Worm (Caenorhabditis elegans): ENCODE measurements around the gene F58B3.6.

F58B3.6 gene

DNA sequence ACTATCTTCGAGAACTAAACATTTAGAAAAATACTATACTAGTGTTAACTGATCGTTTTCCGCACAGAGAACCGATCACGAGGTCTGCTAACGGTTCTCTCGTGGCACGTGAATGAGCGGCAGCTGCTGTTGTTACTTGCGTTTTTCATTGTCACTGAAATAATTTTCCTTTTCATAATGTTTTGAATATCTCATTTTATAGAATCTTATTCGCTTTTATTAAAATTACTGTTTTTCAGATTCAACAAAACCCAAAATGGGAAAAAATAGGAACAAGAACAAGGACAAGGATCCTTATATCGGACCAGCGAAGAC is at the start of gene F58B3.6:
Gene F58B3.6 (plus strand): TSS at position 240 of the 315 bp plus-strand sequence.
- TF ChIP-seq ztf-29 (GFP tag; IDR thresholded peaks at IDR 0.05) (no peak), flt-1 (GFP tag; IDR thresholded peaks at IDR 0.05) (no peak), ztf-23 (GFP tag; IDR thresholded peaks at IDR 0.05) (no peak), T22C8.4 (GFP tag; IDR thresholded peaks at IDR 0.05) (no peak), ref-1 (GFP tag; conservative IDR thresholded peaks at IDR 0.05) (no peak), klf-2 (GFP tag; conservative IDR thresholded peaks at IDR 0.05) (no peak), med-1 (GFP tag; optimal IDR thresholded peaks at IDR 0.05; ENCODE audit: insufficient read depth) (no peak), tab-1 (GFP tag; IDR thresholded peaks at IDR 0.05) (no peak)

- TF ChIP-seq flt-1 (GFP tag; IDR thresholded peaks at IDR 0.05) (no peak), med-1 (GFP tag; optimal IDR thresholded peaks at IDR 0.05; ENCODE audit: insufficient read depth) (no peak), T22C8.4 (GFP tag; IDR thresholded peaks at IDR 0.05) (no peak), klf-2 (GFP tag; conservative IDR thresholded peaks at IDR 0.05) (no peak), ref-1 (GFP tag; conservative IDR thresholded peaks at IDR 0.05) (no peak), ztf-29 (GFP tag; IDR thresholded peaks at IDR 0.05) (no peak), cog-1 (tag; optimal IDR thresholded peaks at IDR 0.05) (no peak), ztf-23 (GFP tag; IDR thresholded peaks at IDR 0.05) (no peak), tab-1 (GFP tag; IDR thresholded peaks at IDR 0.05) (no peak)
Measured at ce11 chrIV:11592165-11592564, 44.3 kb upstream of the F58B3.6 start, which contains the start of gene spe-36. Gene spe-36, minus strand, starts transcription at chrIV:11592265.

- TF ChIP-seq flt-1 (GFP tag; IDR thresholded peaks at IDR 0.05): peak; percentile 72; the same call in 1 of the 2 replicates
- TF ChIP-seq klf-2 (GFP tag; conservative IDR thresholded peaks at IDR 0.05): 0 out of 2 replicates have a peak, but pooled peaks have one; percentile 18
- no peak for TF ChIP-seq tab-1 (GFP tag; IDR thresholded peaks at IDR 0.05)
Measured at ce11 chrIV:11592820-11593219, 43.6 kb upstream of the F58B3.6 start.

- TF ChIP-seq ref-1 (GFP tag; conservative IDR thresholded peaks at IDR 0.05) (no peak), cog-1 (tag; optimal IDR thresholded peaks at IDR 0.05) (peak; percentile 83), ztf-23 (GFP tag; IDR thresholded peaks at IDR 0.05) (no peak), ztf-29 (GFP tag; IDR thresholded peaks at IDR 0.05) (no peak; the same call in 1 of the 2 replicates), med-1 (GFP tag; optimal IDR thresholded peaks at IDR 0.05; ENCODE audit: insufficient read depth) (no peak), T22C8.4 (GFP tag; IDR thresholded peaks at IDR 0.05) (peak; percentile 86), tab-1 (GFP tag; IDR thresholded peaks at IDR 0.05) (no peak), klf-2 (GFP tag; conservative IDR thresholded peaks at IDR 0.05) (no peak), flt-1 (GFP tag; IDR thresholded peaks at IDR 0.05) (peak; percentile 57)
Measured at ce11 chrIV:11593415-11594190, 42.8 kb upstream of the F58B3.6 start, which contains the start of gene F40F11.3. Gene F40F11.3, minus strand, starts transcription at chrIV:11594003.

DNA sequence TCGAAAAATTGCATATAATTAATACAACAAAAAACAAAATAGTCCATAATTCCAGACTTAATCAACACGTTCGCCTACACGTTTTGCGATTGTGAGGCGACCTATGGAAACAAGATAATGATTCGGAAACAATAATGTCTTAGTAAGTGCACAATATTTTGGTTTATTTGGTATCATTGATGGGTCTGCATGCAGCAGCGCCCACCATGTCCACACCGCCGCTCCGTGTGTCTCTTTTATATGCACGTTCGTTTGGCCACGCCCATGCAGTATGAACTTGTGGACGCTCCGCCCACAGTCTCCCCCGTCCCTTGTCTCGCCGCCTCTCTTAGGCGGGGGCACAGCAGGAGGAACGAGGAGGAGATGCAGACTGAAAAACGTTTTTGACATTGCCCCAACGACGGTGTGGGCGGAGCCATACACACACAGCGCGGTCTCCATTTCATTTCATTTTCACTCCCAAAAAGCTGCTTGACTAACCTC is 42.2 kb upstream of the F58B3.6 start, which contains the start of gene mig-38:
Gene mig-38 (plus strand): TSS at position 54 of the 483 bp plus-strand sequence.
- no peak for TF ChIP-seq cog-1 (tag; optimal IDR thresholded peaks at IDR 0.05)
- TF ChIP-seq klf-2 (GFP tag; conservative IDR thresholded peaks at IDR 0.05): no peak
- TF ChIP-seq ztf-29 (GFP tag; IDR thresholded peaks at IDR 0.05): no peak
- TF ChIP-seq T22C8.4 (GFP tag; IDR thresholded peaks at IDR 0.05): no peak
- TF ChIP-seq flt-1 (GFP tag; IDR thresholded peaks at IDR 0.05): no peak
- TF ChIP-seq ztf-23 (GFP tag; IDR thresholded peaks at IDR 0.05): no peak
- TF ChIP-seq ref-1 (GFP tag; conservative IDR thresholded peaks at IDR 0.05): no peak
- no peak for TF ChIP-seq tab-1 (GFP tag; IDR thresholded peaks at IDR 0.05)
- no peak for TF ChIP-seq med-1 (GFP tag; optimal IDR thresholded peaks at IDR 0.05; ENCODE audit: insufficient read depth)

ce11 chrIV:11597079-11597478 is 39.4 kb upstream of the F58B3.6 start:
- TF ChIP-seq flt-1 (GFP tag; IDR thresholded peaks at IDR 0.05) (no peak), ztf-23 (GFP tag; IDR thresholded peaks at IDR 0.05) (no peak), klf-2 (GFP tag; conservative IDR thresholded peaks at IDR 0.05) (no peak), cog-1 (tag; optimal IDR thresholded peaks at IDR 0.05) (no peak)

DNA sequence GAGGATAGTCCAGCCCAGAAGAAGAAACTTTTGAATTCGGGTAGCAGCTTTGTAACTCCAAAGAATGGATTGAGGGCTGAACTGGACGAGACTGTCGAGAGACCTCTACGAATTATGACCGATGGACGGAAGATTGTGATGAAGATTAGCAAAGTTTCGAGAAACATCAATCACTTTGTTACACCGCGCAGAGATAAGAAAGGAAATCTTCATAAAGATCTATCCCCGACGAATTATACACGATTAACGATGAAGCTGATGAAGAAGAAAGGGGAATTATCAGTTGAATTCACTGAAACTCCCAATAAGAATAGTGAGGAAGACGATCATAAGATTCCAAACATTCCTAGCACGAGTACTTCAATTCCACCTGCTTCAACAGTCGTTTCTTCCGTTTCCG is 36.7 kb upstream of the F58B3.6 start:
- TF ChIP-seq med-1 (GFP tag; optimal IDR thresholded peaks at IDR 0.05; ENCODE audit: insufficient read depth): no peak
- no peak for TF ChIP-seq T22C8.4 (GFP tag; IDR thresholded peaks at IDR 0.05)
- TF ChIP-seq cog-1 (tag; optimal IDR thresholded peaks at IDR 0.05): no peak
- TF ChIP-seq ztf-29 (GFP tag; IDR thresholded peaks at IDR 0.05): no peak
- no peak for TF ChIP-seq klf-2 (GFP tag; conservative IDR thresholded peaks at IDR 0.05)
- no peak for TF ChIP-seq flt-1 (GFP tag; IDR thresholded peaks at IDR 0.05)
- no peak for TF ChIP-seq ztf-23 (GFP tag; IDR thresholded peaks at IDR 0.05)
- no peak for TF ChIP-seq ref-1 (GFP tag; conservative IDR thresholded peaks at IDR 0.05)
- TF ChIP-seq tab-1 (GFP tag; IDR thresholded peaks at IDR 0.05): no peak

ce11 chrIV:11601721-11602405 is 34.6 kb upstream of the F58B3.6 start:
- no peak; the same call in 1 of the 2 replicates for TF ChIP-seq tab-1 (GFP tag; IDR thresholded peaks at IDR 0.05)
- 0 out of 2 replicates have a peak, but pooled peaks have one; percentile 51 for TF ChIP-seq flt-1 (GFP tag; IDR thresholded peaks at IDR 0.05)

DNA sequence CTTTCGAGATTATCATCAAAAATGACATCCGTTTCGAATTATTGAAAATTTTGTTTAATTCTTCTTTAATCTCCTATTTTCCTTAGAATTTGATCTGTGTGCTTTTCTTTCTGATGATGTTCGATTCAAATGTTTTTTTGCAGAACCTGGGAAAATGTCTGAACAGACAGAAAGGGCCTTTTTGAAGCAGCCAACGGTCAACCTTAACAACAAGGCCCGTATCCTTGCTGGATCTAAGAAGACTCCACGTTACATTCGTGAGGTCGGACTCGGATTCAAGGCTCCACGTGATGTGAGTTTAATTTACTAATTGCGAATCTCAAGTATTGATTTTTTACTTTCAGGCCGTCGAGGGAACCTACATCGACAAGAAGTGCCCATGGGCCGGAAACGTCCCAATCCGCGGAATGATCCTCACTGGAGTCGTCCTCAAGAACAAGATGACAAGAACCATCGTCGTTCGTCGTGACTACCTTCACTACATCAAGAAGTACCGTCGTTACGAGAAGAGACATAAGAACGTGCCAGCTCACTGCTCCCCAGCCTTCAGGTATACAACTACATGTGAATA is 33.9 kb upstream of the F58B3.6 start, which contains the start of gene rps-11:
Gene rps-11 (plus strand): TSS at position 144 of the 571 bp plus-strand sequence.
- no peak for TF ChIP-seq ref-1 (GFP tag; conservative IDR thresholded peaks at IDR 0.05)
- no peak for TF ChIP-seq ztf-23 (GFP tag; IDR thresholded peaks at IDR 0.05)
- TF ChIP-seq med-1 (GFP tag; optimal IDR thresholded peaks at IDR 0.05; ENCODE audit: insufficient read depth): no peak
- TF ChIP-seq T22C8.4 (GFP tag; IDR thresholded peaks at IDR 0.05): no peak
- TF ChIP-seq cog-1 (tag; optimal IDR thresholded peaks at IDR 0.05): no peak
- no peak for TF ChIP-seq flt-1 (GFP tag; IDR thresholded peaks at IDR 0.05)
- no peak for TF ChIP-seq tab-1 (GFP tag; IDR thresholded peaks at IDR 0.05)
- no peak for TF ChIP-seq klf-2 (GFP tag; conservative IDR thresholded peaks at IDR 0.05)
- no peak for TF ChIP-seq ztf-29 (GFP tag; IDR thresholded peaks at IDR 0.05)
